Worm (Caenorhabditis elegans) whole organism, L3 larva: ENCODE measurements around the gene sru-22.

Source experiments
- ceh-16 ChIP-seq: sonication (generic microtip); optimal IDR thresholded peaks from 2 replicates; lab custom pipeline; 2017; ENCODE audit warnings: missing biosample characterization, missing genetic modification characterization
- elt-3 ChIP-seq, 3 experiments: fragments of 150-350 bp in 1 of 3; sonication (generic microtip) in 2 of 3; optimal IDR thresholded peaks; 2 replicates in 2 of 3; 4 replicates in 1 of 3; lab custom pipeline; 2014 to 2017; ENCODE audit warnings: missing biosample characterization in 3 of 3, missing genetic modification characterization in 3 of 3
- nhr-11 ChIP-seq: fragments of 150-350 bp; optimal IDR thresholded peaks from 2 replicates; lab custom pipeline; 2014; ENCODE audit warnings: missing biosample characterization, missing genetic modification characterization
- nhr-28 ChIP-seq: fragments of 150-350 bp; optimal IDR thresholded peaks from 2 replicates; lab custom pipeline; 2014; ENCODE audit warnings: missing biosample characterization, missing genetic modification characterization
- nhr-77 ChIP-seq: fragments of 150-350 bp; optimal IDR thresholded peaks from 2 replicates; lab custom pipeline; 2014; ENCODE audit warnings: missing biosample characterization, missing genetic modification characterization
- skn-1 ChIP-seq: fragments of 150-350 bp; optimal IDR thresholded peaks from 2 replicates; lab custom pipeline; 2014; ENCODE audit warnings: missing biosample characterization, missing genetic modification characterization
- unc-62 ChIP-seq: fragments of 150-350 bp; sonication (generic microtip); optimal IDR thresholded peaks from 4 replicates; lab custom pipeline; 2014; ENCODE audit warnings: missing biosample characterization, missing genetic modification reagents, missing genetic modification characterization
- ztf-11 ChIP-seq: fragments of 150-350 bp; optimal IDR thresholded peaks from 2 replicates; lab custom pipeline; 2014; ENCODE audit warnings: missing biosample characterization, missing genetic modification characterization

DNA sequence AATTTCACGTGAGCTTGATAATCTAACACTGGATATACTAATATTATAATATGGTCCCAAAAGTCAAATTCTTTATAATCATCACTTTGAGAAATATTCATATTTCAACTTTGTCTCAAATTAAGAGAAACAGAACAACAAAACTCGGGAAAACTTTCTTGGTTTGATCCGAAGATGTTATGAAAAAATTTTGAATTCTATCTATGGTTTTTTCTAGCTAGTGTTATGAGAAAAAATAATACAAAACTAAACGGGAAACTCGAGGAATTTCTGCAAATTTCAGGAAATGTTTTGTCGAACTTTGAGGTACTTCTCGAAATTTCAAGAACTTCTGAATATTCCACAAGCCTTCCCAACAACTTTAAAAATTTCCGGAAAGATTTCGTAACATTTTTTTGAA, 23.8 kb downstream of the sru-22 start, which contains the start of gene srw-59:
- TF ChIP-seq ztf-11 (no peak), unc-62 (GFP tag; lab: Kevin White, UChicago) (no peak), nhr-77 (tag; lab: Kevin White, UChicago) (no peak), skn-1 (tag; lab: Kevin White, UChicago) (no peak), nhr-28 (tag; lab: Kevin White, UChicago) (no peak), elt-3 (tag; optimal IDR thresholded peaks at IDR 0.05; lab: Kevin White, UChicago) (no peak), ceh-16 (no peak), nhr-11 (tag; lab: Kevin White, UChicago) (no peak)
